Worm (Caenorhabditis elegans): ENCODE measurements around the gene srbc-22.

ce11 chrV:2200402-2200801, 43.5 kb downstream of the srbc-22 start:
- TF ChIP-seq daf-16 (GFP tag; optimal IDR thresholded peaks at IDR 0.05) (no peak), daf-16 (tag; optimal IDR thresholded peaks at IDR 0.05) (no peak), unc-39 (tag; optimal IDR thresholded peaks at IDR 0.05) (no peak), egl-43 (GFP tag; IDR thresholded peaks at IDR 0.05) (0 out of 2 replicates have a peak, but pooled peaks have one; percentile 3), jun-1 (tag; optimal IDR thresholded peaks at IDR 0.05) (no peak), spr-1 (tag; optimal IDR thresholded peaks at IDR 0.05) (no peak), nhr-77 (tag; optimal IDR thresholded peaks at IDR 0.05) (no peak), snpc-4 (tag; optimal IDR thresholded peaks at IDR 0.05) (no peak), F26F4.8 (GFP tag; conservative IDR thresholded peaks at IDR 0.05) (no peak), aly-2 (tag; optimal IDR thresholded peaks at IDR 0.05) (no peak), skn-1 (tag; optimal IDR thresholded peaks at IDR 0.05) (no peak)

Data from whole organism, L4 larva.